Worm (Caenorhabditis elegans): ENCODE results near the gene C18H7.1.

C18H7.1 gene

ce11 chrIV:613155-613554 lies 2.2 kb upstream of the C18H7.1 start:
- TF ChIP-seq egl-18 (GFP tag; IDR thresholded peaks at IDR 0.05) (no peak), F23B12.7 (tag; optimal IDR thresholded peaks at IDR 0.05; ENCODE audit: insufficient read depth) (no peak), B0261.1 (tag; optimal IDR thresholded peaks at IDR 0.05) (no peak), T26A5.8 (tag; optimal IDR thresholded peaks at IDR 0.05) (no peak), tbp1 (GFP tag; optimal IDR thresholded peaks at IDR 0.05) (no peak)

ce11 chrIV:619766-620165 lies 4.4 kb downstream of the C18H7.1 start:
- TF ChIP-seq rpc-1 (optimal IDR thresholded peaks at IDR 0.05) (no peak), rpc-1 (tag; optimal IDR thresholded peaks at IDR 0.05) (no peak), F33H1.4 (GFP tag; IDR thresholded peaks at IDR 0.05) (no peak), D2030.7 (GFP tag; IDR thresholded peaks at IDR 0.05) (no peak), hrde-1 (tag; optimal IDR thresholded peaks at IDR 0.05; ENCODE audit: borderline replicate concordance) (no peak), tbp1 (GFP tag; optimal IDR thresholded peaks at IDR 0.05) (no peak), Y79H2A.3 (GFP tag; conservative IDR thresholded peaks at IDR 0.05) (no peak), lag-1 (GFP tag; IDR thresholded peaks at IDR 0.05) (no peak), nhr-120 (GFP tag; IDR thresholded peaks at IDR 0.05) (no peak), B0019.2 (GFP tag; conservative IDR thresholded peaks at IDR 0.05) (no peak), hsf-1 (GFP tag; IDR thresholded peaks at IDR 0.05) (no peak), somi-1 (GFP tag; optimal IDR thresholded peaks at IDR 0.05) (no peak), F22D6.2 (tag; optimal IDR thresholded peaks at IDR 0.05) (no peak), ztf-28 (GFP tag; IDR thresholded peaks at IDR 0.05) (no peak), tbx-9 (tag; optimal IDR thresholded peaks at IDR 0.05; ENCODE audit: borderline replicate concordance) (no peak), let-526 (GFP tag; IDR thresholded peaks at IDR 0.05) (no peak), hlh-26 (GFP tag; conservative IDR thresholded peaks at IDR 0.05) (no peak), ceh-91 (GFP tag; IDR thresholded peaks at IDR 0.05) (no peak), K12H6.12 (tag; optimal IDR thresholded peaks at IDR 0.05) (no peak), bed-1 (GFP tag; IDR thresholded peaks at IDR 0.05) (no peak)

- 0 out of 2 replicates have a peak, but pooled peaks have one; percentile 11 for TF ChIP-seq C06A6.2 (GFP tag; conservative IDR thresholded peaks at IDR 0.05)
- TF ChIP-seq F33H1.4 (GFP tag; IDR thresholded peaks at IDR 0.05): peak; percentile 19; the same call in 1 of the 2 replicates
- no peak for TF ChIP-seq sea-2 (GFP tag; IDR thresholded peaks at IDR 0.05)
- TF ChIP-seq let-526 (GFP tag; IDR thresholded peaks at IDR 0.05): 0 out of 2 replicates have a peak, but pooled peaks have one; percentile 17
- TF ChIP-seq let-607 (tag; optimal IDR thresholded peaks at IDR 0.05): peak; percentile 12 to 16
- peak; percentile 55; the same call in 1 of the 2 replicates for TF ChIP-seq B0019.2 (GFP tag; conservative IDR thresholded peaks at IDR 0.05)
- TF ChIP-seq egl-44 (GFP tag; IDR thresholded peaks at IDR 0.05): peak; percentile 75; the same call in 1 of the 2 replicates
- no peak for TF ChIP-seq F57A8.1 (GFP tag; optimal IDR thresholded peaks at IDR 0.05)
- TF ChIP-seq madf-6 (GFP tag; IDR thresholded peaks at IDR 0.05): 0 out of 2 replicates have a peak, but pooled peaks have one; percentile 33
- TF ChIP-seq atf-7 (tag; optimal IDR thresholded peaks at IDR 0.05): peak; percentile 9
- peak; percentile 26 for TF ChIP-seq lsl-1 (GFP tag; optimal IDR thresholded peaks at IDR 0.05)
- peak; percentile 55 for TF ChIP-seq repo-1 (tag; optimal IDR thresholded peaks at IDR 0.05)
- TF ChIP-seq dpl-1 (GFP tag; optimal IDR thresholded peaks at IDR 0.05): no peak
- peak; percentile 12 for TF ChIP-seq T26A5.8 (tag; optimal IDR thresholded peaks at IDR 0.05)
- no peak for TF ChIP-seq Y53G8AR.9 (GFP tag; conservative IDR thresholded peaks at IDR 0.05)
- no peak for TF ChIP-seq pha-4 (tag; optimal IDR thresholded peaks at IDR 0.05)
- TF ChIP-seq rec-8 (tag; optimal IDR thresholded peaks at IDR 0.05): peak; percentile 30 to 47
- peak; percentile 68; the same call in 1 of the 2 replicates for TF ChIP-seq ztf-25 (GFP tag; IDR thresholded peaks at IDR 0.05)
- TF ChIP-seq ceh-100 (GFP tag; IDR thresholded peaks at IDR 0.05): 0 out of 2 replicates have a peak, but pooled peaks have one; percentile 26
- no peak for TF ChIP-seq ets-4 (GFP tag; optimal IDR thresholded peaks at IDR 0.05)
- TF ChIP-seq ceh-27 (GFP tag; optimal IDR thresholded peaks at IDR 0.05): peak; percentile 63
- peak; percentile 75 for TF ChIP-seq him-1 (tag; optimal IDR thresholded peaks at IDR 0.05)
- TF ChIP-seq chd-7 (tag; optimal IDR thresholded peaks at IDR 0.05): peak; percentile 42
- TF ChIP-seq F37B4.10 (GFP tag; IDR thresholded peaks at IDR 0.05): no peak
- peak; percentile 57 for TF ChIP-seq D2030.7 (GFP tag; IDR thresholded peaks at IDR 0.05)
- no peak for TF ChIP-seq madf-3 (GFP tag; IDR thresholded peaks at IDR 0.05)
- TF ChIP-seq T07F8.4 (tag; optimal IDR thresholded peaks at IDR 0.05): peak; percentile 29
Measured at ce11 chrIV:620324-620723, 5.0 kb downstream of the C18H7.1 start.

All from whole organism, young adult.